Worm (Caenorhabditis elegans) whole organism, L4/young adult: Measurements from ENCODE around the gene T13F3.6.

Source experiments
- W03F9.2 ChIP-seq: fragments of 150-350 bp; optimal IDR thresholded peaks from 2 replicates; lab custom pipeline; 2014; ENCODE audit warnings: missing biosample characterization, missing genetic modification characterization
- dao-5 ChIP-seq: sonication (generic microtip); optimal IDR thresholded peaks from 2 replicates; lab custom pipeline; 2016; ENCODE audit warnings: missing genotype, missing genetic modification characterization, moderate library complexity, missing compliant biosample characterization
- him-1 ChIP-seq: sonication (generic microtip); optimal IDR thresholded peaks from 2 replicates; lab custom pipeline; 2016; ENCODE audit warnings: missing genotype, missing genetic modification reagents, missing genetic modification characterization, missing compliant biosample characterization

DNA sequence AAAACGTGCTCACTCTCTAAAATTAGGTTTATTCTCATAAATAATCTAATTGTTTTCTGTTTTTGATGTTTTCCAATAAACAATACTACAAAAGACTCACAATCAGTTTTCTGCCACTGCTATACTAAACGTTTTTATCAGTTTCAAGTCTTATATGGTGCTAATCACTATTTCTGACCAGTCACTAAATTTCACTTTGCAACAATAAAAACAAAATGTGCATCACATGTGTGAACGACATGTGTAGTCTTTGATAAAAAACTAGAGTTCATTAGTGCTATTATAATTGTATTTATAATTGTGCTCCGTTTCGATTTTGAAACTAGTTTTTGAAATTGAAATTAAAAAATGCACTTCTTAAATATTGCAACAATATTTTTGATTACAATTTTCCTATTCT is 6.9 kb upstream of the T13F3.6 start, which contains the start of gene cyp-37B1:
- TF ChIP-seq him-1 (tag; lab: Kevin White, UChicago) (no peak), dao-5 (no peak), W03F9.2 (tag; lab: Kevin White, UChicago) (no peak)
